Worm (Caenorhabditis elegans) whole organism, L3 larva: ENCODE data around the gene C18E9.2.

ENCODE experiments used
- R02D3.7 ChIP-seq: fragments of 150-350 bp; optimal IDR thresholded peaks from 2 replicates; lab custom pipeline; 2014; ENCODE audit warnings: missing biosample characterization, missing genetic modification characterization
- ZK546.5 ChIP-seq: sonication (generic microtip); optimal IDR thresholded peaks from 2 replicates; lab custom pipeline; 2017; ENCODE audit warnings: missing biosample characterization, missing genetic modification characterization
- ama-1 ChIP-seq: fragments of 150-350 bp; optimal IDR thresholded peaks from 2 replicates; lab custom pipeline; 2018
- ceh-16 ChIP-seq: sonication (generic microtip); optimal IDR thresholded peaks from 2 replicates; lab custom pipeline; 2017; ENCODE audit warnings: missing biosample characterization, missing genetic modification characterization
- ceh-82 ChIP-seq: fragments of 150-350 bp; optimal IDR thresholded peaks from 2 replicates; lab custom pipeline; 2014; ENCODE audit warnings: missing biosample characterization, missing genetic modification characterization
- ceh-9 ChIP-seq: sonication (generic microtip); optimal IDR thresholded peaks from 2 replicates; lab custom pipeline; 2018; ENCODE audit warnings: missing biosample characterization, missing genetic modification characterization
- daf-12 ChIP-seq: fragments of 150-350 bp; optimal IDR thresholded peaks from 2 replicates; lab custom pipeline; 2014; ENCODE audit warnings: missing biosample characterization, missing genetic modification reagents, missing genetic modification characterization
- elt-1 ChIP-seq: fragments of 150-350 bp; optimal IDR thresholded peaks from 2 replicates; lab custom pipeline; 2014; ENCODE audit warnings: missing biosample characterization, missing genetic modification characterization
- elt-2 ChIP-seq: sonication (generic microtip); optimal IDR thresholded peaks from 2 replicates; lab custom pipeline; 2016; ENCODE audit warnings: missing genetic modification reagents, mild to moderate bottlenecking, missing genetic modification characterization, missing compliant biosample characterization
- fos-1 ChIP-seq: fragments of 150-350 bp; optimal IDR thresholded peaks from 2 replicates; lab custom pipeline; 2014; ENCODE audit warnings: missing biosample characterization, missing genetic modification characterization
- hmg-11 ChIP-seq: sonication (generic microtip); optimal IDR thresholded peaks from 2 replicates; lab custom pipeline; 2016; ENCODE audit warnings: missing genetic modification characterization, missing compliant biosample characterization
- jun-1 ChIP-seq: fragments of 150-350 bp; optimal IDR thresholded peaks from 2 replicates; lab custom pipeline; 2014; ENCODE audit warnings: missing biosample characterization, missing genetic modification reagents, missing genetic modification characterization
- lin-39 ChIP-seq: fragments of 150-350 bp; optimal IDR thresholded peaks from 2 replicates; lab custom pipeline; 2018; ENCODE audit warnings: missing biosample characterization, missing genetic modification reagents, missing genetic modification characterization
- lsy-12 ChIP-seq: sonication (generic microtip); optimal IDR thresholded peaks from 2 replicates; lab custom pipeline; 2016; ENCODE audit warnings: mild to moderate bottlenecking, missing genetic modification characterization, missing compliant biosample characterization
- mdl-1 ChIP-seq: fragments of 150-350 bp; optimal IDR thresholded peaks from 2 replicates; lab custom pipeline; 2014; ENCODE audit warnings: missing biosample characterization, missing genetic modification characterization
- mml-1 ChIP-seq: fragments of 150-350 bp; sonication (generic microtip); optimal IDR thresholded peaks from 3 replicates; lab custom pipeline; 2014; ENCODE audit warnings: missing biosample characterization, missing genetic modification characterization
- nfya-1 ChIP-seq: sonication (generic microtip); optimal IDR thresholded peaks from 2 replicates; lab custom pipeline; 2017; ENCODE audit warnings: missing genetic modification characterization, mild to moderate bottlenecking, missing compliant biosample characterization, antibody characterized with exemption, moderate library complexity; ENCODE audit not compliant: insufficient read depth
- nhr-11 ChIP-seq: fragments of 150-350 bp; optimal IDR thresholded peaks from 2 replicates; lab custom pipeline; 2014; ENCODE audit warnings: missing biosample characterization, missing genetic modification characterization
- nhr-25 ChIP-seq: sonication (generic microtip); optimal IDR thresholded peaks from 2 replicates; lab custom pipeline; 2017; ENCODE audit warnings: missing biosample characterization, missing genetic modification characterization
- nhr-28 ChIP-seq: fragments of 150-350 bp; optimal IDR thresholded peaks from 2 replicates; lab custom pipeline; 2014; ENCODE audit warnings: missing biosample characterization, missing genetic modification characterization
- nhr-43 ChIP-seq: sonication (generic microtip); optimal IDR thresholded peaks from 2 replicates; lab custom pipeline; 2016; ENCODE audit warnings: mild to moderate bottlenecking, missing genetic modification characterization, missing compliant biosample characterization; ENCODE audit not compliant: poor library complexity, severe bottlenecking
- nhr-67 ChIP-seq: fragments of 150-350 bp; optimal IDR thresholded peaks from 2 replicates; lab custom pipeline; 2014; ENCODE audit warnings: missing biosample characterization, missing genetic modification characterization
- nhr-76 ChIP-seq: fragments of 150-350 bp; sonication (generic microtip); optimal IDR thresholded peaks from 5 replicates; lab custom pipeline; 2014; ENCODE audit warnings: missing biosample characterization, missing genetic modification characterization
- nhr-77 ChIP-seq: fragments of 150-350 bp; optimal IDR thresholded peaks from 2 replicates; lab custom pipeline; 2014; ENCODE audit warnings: missing biosample characterization, missing genetic modification characterization
- pha-4 ChIP-seq: fragments of 150-350 bp; optimal IDR thresholded peaks from 2 replicates; lab custom pipeline; 2014; ENCODE audit warnings: missing biosample characterization, missing genetic modification reagents, missing genetic modification characterization
- pqm-1 ChIP-seq: fragments of 150-350 bp; optimal IDR thresholded peaks from 2 replicates; lab custom pipeline; 2017; ENCODE audit warnings: missing biosample characterization, missing genetic modification characterization, inconsistent platforms
- sea-2 ChIP-seq: fragments of 150-350 bp; sonication (generic microtip); optimal IDR thresholded peaks from 4 replicates; lab custom pipeline; 2014; ENCODE audit warnings: missing biosample characterization, missing genetic modification reagents, missing genetic modification characterization
- skn-1 ChIP-seq: fragments of 150-350 bp; optimal IDR thresholded peaks from 2 replicates; lab custom pipeline; 2014; ENCODE audit warnings: missing biosample characterization, missing genetic modification characterization
- snpc-4 ChIP-seq: fragments of 150-350 bp; optimal IDR thresholded peaks from 2 replicates; lab custom pipeline; 2014; ENCODE audit warnings: missing biosample characterization, missing genetic modification characterization
- unc-39 ChIP-seq: sonication (generic microtip); optimal IDR thresholded peaks from 4 replicates; lab custom pipeline; 2017; ENCODE audit warnings: missing biosample characterization, missing genetic modification characterization
- unc-62 ChIP-seq: fragments of 150-350 bp; sonication (generic microtip); optimal IDR thresholded peaks from 4 replicates; lab custom pipeline; 2014; ENCODE audit warnings: missing biosample characterization, missing genetic modification reagents, missing genetic modification characterization
- zag-1 ChIP-seq: fragments of 150-350 bp; optimal IDR thresholded peaks from 2 replicates; lab custom pipeline; 2014; ENCODE audit warnings: missing biosample characterization, missing genetic modification characterization
- ztf-11 ChIP-seq: fragments of 150-350 bp; optimal IDR thresholded peaks from 2 replicates; lab custom pipeline; 2014; ENCODE audit warnings: missing biosample characterization, missing genetic modification characterization
- ztf-4 ChIP-seq: fragments of 150-350 bp; optimal IDR thresholded peaks from 2 replicates; lab custom pipeline; 2014; ENCODE audit warnings: missing biosample characterization, missing genetic modification characterization

C18E9.2 gene

DNA sequence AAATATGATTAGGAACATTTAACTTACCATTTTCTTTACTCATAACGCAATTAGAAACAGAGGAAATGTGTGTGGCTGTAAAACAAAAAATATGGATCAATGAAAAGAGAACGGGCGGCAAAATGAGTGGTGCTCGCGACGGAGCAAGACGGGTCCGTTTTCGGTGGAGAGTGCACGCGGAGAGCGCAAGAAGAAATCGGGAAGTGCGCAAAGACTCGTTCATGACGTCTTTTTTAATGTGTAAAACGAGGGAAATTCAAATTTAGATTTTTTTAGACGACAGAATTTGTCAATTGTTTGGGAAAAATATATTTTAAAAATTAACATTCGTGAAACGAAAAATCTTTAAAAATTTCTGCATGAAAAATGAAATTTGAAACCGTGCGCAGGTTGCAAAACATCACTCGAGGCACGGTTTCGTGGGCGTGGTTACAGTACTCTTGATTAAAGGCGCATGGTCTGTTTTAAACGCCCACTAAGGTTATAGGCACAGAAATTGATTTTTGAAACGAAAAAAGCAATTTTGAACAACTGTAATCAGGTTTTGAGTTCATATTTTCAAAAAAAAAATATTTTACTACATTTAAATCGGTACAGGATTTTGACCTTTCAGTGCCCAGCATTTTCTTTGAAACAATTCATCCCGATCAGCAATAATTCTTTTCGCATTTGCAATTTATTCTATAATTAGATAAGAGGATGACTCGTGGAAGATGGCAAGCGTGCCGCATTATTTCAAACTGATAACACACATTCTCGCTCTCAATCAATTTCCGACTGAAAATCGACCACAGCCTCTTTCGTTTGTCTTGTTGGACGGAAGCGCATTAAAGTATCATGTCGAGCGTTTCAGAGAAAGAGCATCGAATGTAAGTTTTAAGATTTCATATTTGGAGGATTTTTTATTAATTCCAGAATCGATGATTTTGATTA is 4.7 kb downstream of the C18E9.2 start, which contains the start of the genes szy-20 and C18E9.5 (continued):
- TF ChIP-seq ceh-82 (tag; lab: Kevin White, UChicago), result peak; percentile 52
- no peak for TF ChIP-seq nhr-28 (tag; lab: Kevin White, UChicago)
- TF ChIP-seq ZK546.5 (tag; lab: Kevin White, UChicago), result no peak
- TF ChIP-seq lsy-12 (tag; lab: Kevin White, UChicago), result peak; percentile 57
- no peak for TF ChIP-seq nhr-67
- TF ChIP-seq nhr-25 (tag; lab: Kevin White, UChicago), result peak; percentile 27
- TF ChIP-seq unc-62 (GFP tag; lab: Kevin White, UChicago), result no peak
- peak; percentile 71 for TF ChIP-seq jun-1 (tag; lab: Kevin White, UChicago)
- peak; percentile 59 for TF ChIP-seq snpc-4 (tag; lab: Kevin White, UChicago)
- TF ChIP-seq nhr-43, result peak; percentile 65
- TF ChIP-seq nhr-11 (tag; lab: Kevin White, UChicago), result no peak
- no peak for TF ChIP-seq ceh-9 (tag; lab: Kevin White, UChicago)
- TF ChIP-seq pqm-1 (tag; lab: Kevin White, UChicago), result peak; percentile 72
- TF ChIP-seq fos-1, result no peak

DNA sequence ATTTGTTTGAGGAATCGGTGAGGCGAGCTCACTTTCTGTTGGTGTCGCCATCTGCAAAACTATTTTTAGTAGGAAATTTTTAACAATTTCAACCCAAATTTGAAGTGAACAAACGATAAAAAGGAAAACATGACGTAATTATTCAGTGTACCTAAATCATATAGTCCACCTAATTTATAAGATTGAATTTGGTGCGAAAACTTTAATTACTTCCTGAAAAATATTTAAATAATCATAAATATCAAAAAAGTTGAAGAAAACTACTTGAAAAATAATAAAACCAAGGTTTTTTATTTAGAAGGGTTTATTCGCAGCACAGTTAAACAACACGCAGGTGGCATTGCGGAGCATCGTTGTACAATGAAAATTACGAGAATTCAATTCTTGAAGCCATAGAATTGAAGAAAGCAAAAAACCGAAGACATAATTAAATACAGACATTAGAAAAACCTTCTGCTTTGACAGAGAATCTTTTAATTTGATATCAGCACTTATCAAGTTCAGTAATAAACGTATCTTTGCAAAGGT is 8.8 kb downstream of the C18E9.2 start, which contains the start of gene tomm-40:
Gene tomm-40, minus strand, starts transcription at position 51 of the 528 bp plus-strand sequence.
- TF ChIP-seq hmg-11 (tag; lab: Kevin White, UChicago) (peak; percentile 27), pha-4 (tag; lab: Kevin White, UChicago) (peak; percentile 4), lin-39 (tag; lab: Kevin White, UChicago) (no peak)

DNA sequence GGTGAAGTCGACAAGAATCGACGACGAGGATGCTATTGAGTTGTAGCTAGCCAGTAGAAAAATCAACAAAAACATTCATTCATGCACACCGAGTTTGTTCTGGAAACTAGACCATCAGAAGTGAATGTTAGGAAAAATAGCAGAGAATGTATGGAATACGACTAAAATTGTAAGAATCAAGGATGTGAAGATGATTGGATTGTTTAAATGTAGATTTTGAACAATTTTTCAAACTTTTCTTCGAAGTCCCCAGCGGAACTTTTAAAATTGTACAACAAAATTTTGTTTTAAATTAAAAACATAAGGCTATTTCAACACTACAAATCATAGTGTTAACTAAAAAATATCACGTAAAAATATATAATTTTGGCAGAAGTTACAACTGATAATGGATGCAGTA is 17.9 kb downstream of the C18E9.2 start, which contains the start of gene C18E9.7:
Gene C18E9.7, minus strand, starts transcription at position 101 of the 400 bp plus-strand sequence.
- TF ChIP-seq ceh-82 (tag; lab: Kevin White, UChicago) (no peak), hmg-11 (tag; lab: Kevin White, UChicago) (no peak), ceh-16 (tag; lab: Kevin White, UChicago) (no peak), ztf-11 (tag; lab: Kevin White, UChicago) (no peak), elt-1 (tag; lab: Kevin White, UChicago) (no peak)

DNA sequence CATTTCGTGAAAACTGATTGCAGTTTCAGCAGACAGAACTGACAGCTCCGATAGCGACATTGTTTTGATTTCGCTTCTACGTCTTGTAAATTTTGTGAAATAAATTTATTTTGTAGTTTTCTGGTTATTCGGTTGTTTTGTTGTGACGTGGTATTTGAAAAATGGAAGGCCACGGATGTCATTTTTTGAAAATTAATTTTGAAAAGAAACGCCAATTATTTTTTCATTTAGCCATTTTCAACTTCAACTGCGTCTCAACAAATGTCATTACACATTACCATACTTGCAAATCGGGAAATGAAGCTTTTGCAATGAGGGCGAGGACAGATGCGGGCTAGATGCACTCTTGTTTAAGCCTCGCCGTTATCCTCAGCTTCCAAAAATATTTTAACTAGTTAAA is 23.2 kb downstream of the C18E9.2 start, which contains the start of gene C18E9.8:
Gene C18E9.8, minus strand, starts transcription at position 101 of the 400 bp plus-strand sequence.
- TF ChIP-seq R02D3.7 (no peak), elt-2 (tag; lab: Kevin White, UChicago) (peak; percentile 36), skn-1 (no peak), mdl-1 (tag; lab: Kevin White, UChicago) (no peak), nhr-25 (tag; lab: Kevin White, UChicago) (no peak), ama-1 (lab: Kevin White, UChicago) (no peak), mml-1 (tag; lab: Kevin White, UChicago) (no peak)

DNA sequence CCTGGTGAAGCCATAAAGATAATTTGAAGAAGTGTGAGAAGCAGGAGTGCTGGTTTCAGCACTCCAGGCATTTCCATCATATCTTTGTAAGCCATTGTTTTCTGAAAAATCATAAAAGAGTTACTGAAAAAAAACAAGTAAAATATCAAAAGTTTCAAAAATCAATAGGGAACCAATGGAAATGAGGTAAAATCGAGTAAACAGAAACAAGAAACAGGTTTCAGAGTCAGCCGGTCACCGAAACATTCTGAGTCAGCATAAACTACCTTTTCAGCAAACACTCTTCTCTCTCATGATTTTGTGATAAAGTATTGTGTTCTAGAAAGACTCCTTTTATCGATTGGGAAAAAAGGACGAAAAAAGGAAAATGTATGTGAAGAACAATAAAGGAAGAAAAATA is 24.6 kb downstream of the C18E9.2 start, which contains the start of gene C18E9.9:
Gene C18E9.9, minus strand, starts transcription at position 101 of the 400 bp plus-strand sequence.
- TF ChIP-seq nhr-28 (tag; lab: Kevin White, UChicago) (no peak), ztf-11 (tag; lab: Kevin White, UChicago) (no peak), pha-4 (tag; lab: Kevin White, UChicago) (peak; percentile 20), mml-1 (tag; lab: Kevin White, UChicago) (no peak), ztf-4 (tag; lab: Kevin White, UChicago) (no peak), nfya-1 (tag; lab: Kevin White, UChicago) (no peak), elt-1 (tag; lab: Kevin White, UChicago) (no peak), nhr-76 (no peak), zag-1 (tag; lab: Kevin White, UChicago) (no peak), nhr-77 (tag; lab: Kevin White, UChicago) (no peak), mdl-1 (tag; lab: Kevin White, UChicago) (no peak), skn-1 (no peak), ceh-16 (tag; lab: Kevin White, UChicago) (no peak), pqm-1 (tag; lab: Kevin White, UChicago) (peak; percentile 21), sea-2 (GFP tag; lab: Kevin White, UChicago) (no peak), daf-12 (no peak), lsy-12 (tag; lab: Kevin White, UChicago) (no peak), elt-2 (tag; lab: Kevin White, UChicago) (peak; percentile 12), unc-39 (tag; lab: Kevin White, UChicago) (no peak)
